Fruit fly (Drosophila melanogaster): ENCODE measurements around the gene CG34376.

- no peak for TF ChIP-seq N (GFP tag; optimal IDR thresholded peaks at IDR 0.05)
- TF ChIP-seq ey (GFP tag; optimal IDR thresholded peaks at IDR 0.05), result no peak
- TF ChIP-seq dl (GFP tag; optimal IDR thresholded peaks at IDR 0.05; ENCODE audit: insufficient read depth in 1 of 2, partially characterized antibody in 2 of 2), result no peak
- no peak for TF ChIP-seq jim (GFP tag; optimal IDR thresholded peaks at IDR 0.05)
Measured at dm6 chr3R:22454397-22455334, 6.8 kb downstream of the CG34376 start.

All from whole organism, wandering third instar larva.